Worm (Caenorhabditis elegans): ENCODE results near the gene rbd-1.
"Not testable (repeated sequence)": the region's sequence is repeated elsewhere in the genome, so short reads cannot be mapped to it uniquely, and the experiment has no call there.

DNA sequence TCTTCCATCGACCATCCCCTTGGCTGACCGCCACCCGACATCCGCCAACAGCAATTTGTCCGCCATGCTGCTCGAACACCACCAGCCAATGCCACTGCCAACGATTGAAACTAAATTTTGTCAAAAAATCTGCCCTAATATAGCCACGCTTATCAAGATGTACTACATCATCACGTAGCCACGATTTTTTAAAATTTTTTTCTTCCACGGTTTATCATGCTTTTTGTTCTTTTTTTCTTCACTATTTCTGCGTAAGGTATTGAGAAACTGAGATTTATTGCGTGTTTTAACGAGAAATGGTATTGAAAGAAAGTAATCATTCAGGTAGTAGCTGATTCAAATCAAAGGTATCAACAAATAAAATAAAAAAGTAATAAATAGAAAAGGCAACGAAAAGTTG is 47.6 kb upstream of the rbd-1 start, which contains the start of gene T23B5.6:
- TF ChIP-seq mdl-1 (tag; optimal IDR thresholded peaks at IDR 0.05); sea-2 (GFP tag; optimal IDR thresholded peaks at IDR 0.05); hmg-11 (tag; optimal IDR thresholded peaks at IDR 0.05); snpc-4 (tag; optimal IDR thresholded peaks at IDR 0.05); pqm-1 (tag; optimal IDR thresholded peaks at IDR 0.05); ceh-9 (tag; optimal IDR thresholded peaks at IDR 0.05); ztf-11 (tag; optimal IDR thresholded peaks at IDR 0.05); fos-1 (tag; optimal IDR thresholded peaks at IDR 0.05); unc-62 (GFP tag; optimal IDR thresholded peaks at IDR 0.05); nhr-237 (tag; optimal IDR thresholded peaks at IDR 0.05): not testable (repeated sequence)
